Worm (Caenorhabditis elegans) whole organism, L4/young adult: Measurements from ENCODE around the gene rpn-7.
A peak's percentile ranks its signal among the peaks of the same experiment; 100 is the strongest.

Experiments used
- W03F9.2 ChIP-seq: fragments of 150-350 bp; optimal IDR thresholded peaks from 2 replicates; lab custom pipeline; 2014; ENCODE audit warnings: missing biosample characterization, missing genetic modification characterization
- dao-5 ChIP-seq: sonication (generic microtip); optimal IDR thresholded peaks from 2 replicates; lab custom pipeline; 2016; ENCODE audit warnings: missing genotype, missing genetic modification characterization, moderate library complexity, missing compliant biosample characterization
- him-1 ChIP-seq: sonication (generic microtip); optimal IDR thresholded peaks from 2 replicates; lab custom pipeline; 2016; ENCODE audit warnings: missing genotype, missing genetic modification reagents, missing genetic modification characterization, missing compliant biosample characterization

DNA sequence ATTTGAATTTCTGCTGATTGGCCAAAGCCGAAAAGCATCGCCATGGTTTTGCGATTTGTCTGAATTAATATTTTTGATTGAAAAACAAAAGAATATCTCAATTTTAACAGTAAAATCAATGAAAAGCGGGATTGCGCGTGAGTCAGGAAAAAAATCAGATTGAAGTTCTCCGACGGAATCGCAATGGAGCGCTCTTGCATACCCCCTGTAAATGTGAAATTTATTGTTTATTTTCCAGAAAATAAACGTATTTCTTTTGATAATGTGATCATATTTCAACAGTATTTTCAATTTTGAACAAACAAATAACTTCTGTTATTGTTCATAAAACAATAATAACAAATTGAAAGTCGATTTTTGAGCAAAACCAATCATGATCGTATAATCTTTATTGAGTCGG lies 25.2 kb downstream of the rpn-7 start, which contains the start of gene vps-26:
- no peak for TF ChIP-seq dao-5 (tag; lab: Kevin White, UChicago)
- TF ChIP-seq him-1 (tag; lab: Kevin White, UChicago), result no peak
- TF ChIP-seq W03F9.2 (tag; lab: Kevin White, UChicago), result peak; percentile 22
